Worm (Caenorhabditis elegans) whole organism, L2 larva: ENCODE results near the gene C17E7.12.

Experiments used
- C34F6.9 ChIP-seq: fragments of 150-350 bp; optimal IDR thresholded peaks from 2 replicates; lab custom pipeline; 2014; ENCODE audit warnings: missing biosample characterization, missing genetic modification characterization
- F13H6.1 ChIP-seq: sonication (generic microtip); optimal IDR thresholded peaks from 2 replicates; lab custom pipeline; 2016; ENCODE audit warnings: missing genetic modification characterization, missing compliant biosample characterization
- ZK546.5 ChIP-seq: sonication (generic microtip); optimal IDR thresholded peaks from 2 replicates; lab custom pipeline; 2017; ENCODE audit warnings: missing biosample characterization, missing genetic modification characterization
- egl-27 ChIP-seq: sonication (generic microtip); optimal IDR thresholded peaks from 3 replicates; lab custom pipeline; 2017; ENCODE audit warnings: missing biosample characterization, missing genetic modification reagents, missing genetic modification characterization
- elt-1 ChIP-seq: fragments of 150-350 bp; optimal IDR thresholded peaks from 2 replicates; lab custom pipeline; 2014; ENCODE audit warnings: missing biosample characterization, missing genetic modification characterization
- lin-39 ChIP-seq: fragments of 150-350 bp; optimal IDR thresholded peaks from 2 replicates; lab custom pipeline; 2014; ENCODE audit warnings: missing biosample characterization, missing genetic modification reagents, missing genetic modification characterization

- TF ChIP-seq ZK546.5 (tag; lab: Kevin White, UChicago): no peak
- no peak for TF ChIP-seq C34F6.9
- no peak for TF ChIP-seq lin-39 (tag; lab: Kevin White, UChicago)
- no peak for TF ChIP-seq F13H6.1 (tag; lab: Kevin White, UChicago)
- no peak for TF ChIP-seq egl-27 (tag; lab: Kevin White, UChicago)
- TF ChIP-seq elt-1: no peak
These were observed 5.7 kb downstream of the C17E7.12 start, which contains the start of gene nhr-124 for ce11 chrV:3886104-3886503.
